Fruit fly (Drosophila melanogaster) Kc167 (cell line): ENCODE data around the gene CG46026.

Source experiments
- Myc ChIP-seq: fragments of >200 bp; optimal IDR thresholded peaks from 2 replicates; lab custom pipeline; 2017; ENCODE audit warnings: missing external identifiers
- Sin3A ChIP-seq: fragments of >200 bp; optimal IDR thresholded peaks from 2 replicates; lab custom pipeline; 2018; ENCODE audit warnings: missing external identifiers
- h ChIP-seq: fragments of >200 bp; optimal IDR thresholded peaks from 3 replicates; lab custom pipeline; 2018; ENCODE audit warnings: missing external identifiers
- insv ChIP-seq: fragments of >200 bp; optimal IDR thresholded peaks from 3 replicates; lab custom pipeline; 2018; ENCODE audit warnings: missing external identifiers
- psq ChIP-seq: fragments of >200 bp; optimal IDR thresholded peaks from 2 replicates; lab custom pipeline; 2017; ENCODE audit warnings: missing external identifiers
- ttk ChIP-seq: sonication (Bioruptor generic); optimal IDR thresholded peaks from 2 replicates; lab custom pipeline; 2017; ENCODE audit warnings: missing external identifiers

The CG46026 gene

dm6 chr3R:6306584-6306983 lies at the start of gene CG46026:
Gene CG46026 (plus strand): TSS chr3R:6306884.
- TF ChIP-seq Sin3A (lab: Kevin White, UChicago) (no peak), ttk (no peak), insv (lab: Kevin White, UChicago) (no peak), Myc (lab: Kevin White, UChicago) (no peak), psq (lab: Kevin White, UChicago) (no peak), h (lab: Kevin White, UChicago) (no peak)

DNA sequence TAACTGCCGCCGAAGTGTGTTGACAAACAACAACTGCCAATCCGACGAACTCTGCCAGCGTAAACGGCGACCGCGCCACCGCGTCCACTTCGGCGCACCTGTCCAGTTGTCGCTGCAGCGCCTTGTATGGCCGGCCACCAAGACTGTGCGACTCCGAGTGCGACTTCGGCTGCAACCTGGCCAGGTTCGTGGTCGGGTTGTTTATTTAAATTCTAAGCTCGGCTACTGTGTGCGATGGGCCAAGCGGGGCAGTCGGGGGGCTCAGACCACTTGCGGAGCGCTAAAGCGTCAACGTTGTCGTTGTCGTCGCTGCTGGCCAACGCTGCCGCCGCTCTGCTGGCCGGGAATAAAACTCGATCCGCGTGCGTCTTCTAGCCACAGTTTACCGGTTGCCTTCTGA lies 46.8 kb upstream of the CG46026 start, which contains the start of gene Osi9:
TSS of gene Osi9 (plus strand) at position 375 of the 400 bp plus-strand sequence.
- no peak for TF ChIP-seq Myc (lab: Kevin White, UChicago)
- no peak for TF ChIP-seq Sin3A (lab: Kevin White, UChicago)
- TF ChIP-seq h (lab: Kevin White, UChicago), result no peak
- TF ChIP-seq psq (lab: Kevin White, UChicago), result no peak
- TF ChIP-seq insv (lab: Kevin White, UChicago), result no peak
- TF ChIP-seq ttk, result no peak

DNA sequence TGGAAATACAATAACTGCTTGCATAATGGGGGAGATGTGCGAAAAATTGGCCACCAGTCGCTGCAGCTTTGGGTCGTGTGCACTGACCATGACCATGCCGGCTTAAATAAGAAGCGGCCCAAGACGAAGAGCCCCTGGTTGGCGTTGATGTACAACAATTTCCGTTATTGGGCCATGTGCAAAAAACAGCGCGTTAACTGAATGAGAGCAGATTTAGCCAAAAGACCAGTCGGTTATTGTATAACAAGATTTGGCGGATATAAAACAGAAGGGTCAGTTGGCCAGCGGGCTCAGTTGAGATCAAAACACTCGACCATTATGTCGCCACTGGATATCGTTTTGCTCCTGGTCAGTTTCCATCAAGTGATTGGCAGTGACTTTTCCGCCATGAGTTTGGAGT lies 43.0 kb upstream of the CG46026 start, which contains the start of gene Osi10a:
TSS of gene Osi10a (plus strand) at position 301 of the 400 bp plus-strand sequence.
- TF ChIP-seq h (lab: Kevin White, UChicago), result no peak
- no peak for TF ChIP-seq Sin3A (lab: Kevin White, UChicago)
- no peak for TF ChIP-seq Myc (lab: Kevin White, UChicago)
- TF ChIP-seq ttk, result no peak
- no peak for TF ChIP-seq psq (lab: Kevin White, UChicago)
- TF ChIP-seq insv (lab: Kevin White, UChicago), result no peak

DNA sequence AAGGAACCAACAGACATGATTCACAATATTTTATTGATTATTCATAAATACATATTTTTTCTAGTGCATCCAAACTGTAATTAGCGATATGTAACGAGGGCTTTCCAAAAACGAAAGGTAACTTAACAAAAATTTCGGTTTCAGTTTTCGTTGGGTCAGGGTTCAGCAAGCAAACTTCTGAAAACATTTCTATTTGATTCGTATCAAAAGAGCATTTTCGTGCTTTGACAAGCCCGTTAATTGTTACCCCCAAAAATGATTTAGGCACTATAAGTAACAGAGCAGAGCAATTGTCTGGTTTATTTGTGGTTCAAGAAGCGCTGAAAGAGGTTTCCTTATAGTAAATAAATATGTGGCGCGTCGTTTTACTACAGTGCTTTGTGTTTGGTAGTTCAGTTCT lies 40.8 kb upstream of the CG46026 start, which contains the start of gene Osi10b:
TSS of gene Osi10b (plus strand) at position 301 of the 400 bp plus-strand sequence.
- no peak for TF ChIP-seq insv (lab: Kevin White, UChicago)
- TF ChIP-seq h (lab: Kevin White, UChicago), result no peak
- TF ChIP-seq Sin3A (lab: Kevin White, UChicago), result no peak
- TF ChIP-seq Myc (lab: Kevin White, UChicago), result no peak
- no peak for TF ChIP-seq psq (lab: Kevin White, UChicago)
- TF ChIP-seq ttk, result no peak

DNA sequence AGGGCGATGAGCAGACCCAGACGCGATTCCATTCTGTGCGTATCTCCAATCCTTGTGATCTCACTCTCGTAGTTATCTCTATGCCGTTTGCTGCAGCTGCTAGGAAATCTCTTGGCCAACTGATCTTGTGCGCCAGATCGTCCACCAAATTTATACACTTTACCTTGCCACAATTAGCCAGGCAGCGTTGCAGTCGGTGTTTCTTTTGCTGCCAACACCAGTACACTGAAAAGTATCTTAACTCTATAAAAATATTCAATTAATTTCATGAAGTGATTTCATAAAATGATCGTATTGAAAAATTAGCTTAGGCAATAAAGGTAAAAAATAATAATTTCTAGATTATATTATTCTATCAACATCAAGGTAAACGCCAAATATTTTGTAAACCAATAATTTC lies 38.0 kb upstream of the CG46026 start, which contains the start of gene Osi11:
TSS of gene Osi11 (minus strand) at position 101 of the 400 bp plus-strand sequence.
- no peak for TF ChIP-seq insv (lab: Kevin White, UChicago)

DNA sequence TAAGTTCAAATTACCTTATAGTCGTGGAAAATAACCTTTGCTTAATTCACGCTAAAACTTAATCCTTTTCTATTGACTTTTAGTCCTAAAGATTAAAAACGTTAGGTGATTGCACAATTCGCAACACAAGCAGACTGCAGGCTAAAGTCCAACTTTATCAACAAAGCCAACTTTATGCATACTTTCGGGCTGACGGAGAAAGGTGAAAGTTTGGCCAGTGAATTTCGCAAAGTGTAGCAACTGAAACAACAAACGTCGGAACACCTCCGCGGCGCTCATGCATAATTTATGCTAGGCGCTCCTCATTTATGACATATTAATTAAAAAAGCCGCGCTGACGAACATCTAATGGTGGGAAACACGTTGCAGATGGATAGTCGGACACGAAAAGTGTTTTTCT lies 36.7 kb upstream of the CG46026 start:
- TF ChIP-seq Myc (lab: Kevin White, UChicago) (no peak), h (lab: Kevin White, UChicago) (no peak), ttk (no peak), insv (lab: Kevin White, UChicago) (no peak), Sin3A (lab: Kevin White, UChicago) (no peak), psq (lab: Kevin White, UChicago) (no peak)

DNA sequence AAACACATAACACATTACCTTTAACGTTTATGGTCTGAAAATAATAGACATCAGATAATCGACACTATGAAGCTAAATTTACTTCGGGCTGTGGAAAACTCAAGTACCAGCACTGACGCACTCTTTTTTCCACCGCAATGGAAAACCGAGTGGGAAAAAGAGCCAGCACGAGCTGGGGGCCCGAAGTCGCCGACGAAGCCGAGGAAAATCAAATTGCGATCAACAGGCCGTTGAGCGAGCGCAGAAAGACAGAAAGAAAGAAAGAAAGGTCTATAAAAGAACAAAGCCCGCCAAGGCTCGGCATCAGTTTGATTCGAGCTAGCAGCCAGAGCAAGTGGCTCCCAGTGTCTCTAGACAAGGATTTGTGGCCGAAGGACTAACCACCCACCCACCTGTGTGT lies 28.5 kb upstream of the CG46026 start, which contains the start of gene Osi12:
TSS of gene Osi12 (plus strand) at position 301 of the 400 bp plus-strand sequence.
- no peak for TF ChIP-seq psq (lab: Kevin White, UChicago)
- TF ChIP-seq Myc (lab: Kevin White, UChicago), result no peak

dm6 chr3R:6285100-6285499 lies 21.6 kb upstream of the CG46026 start, which contains the start of gene CG15597:
Gene CG15597 (minus strand): TSS chr3R:6285200.
- TF ChIP-seq psq (lab: Kevin White, UChicago) (no peak), h (lab: Kevin White, UChicago) (no peak), insv (lab: Kevin White, UChicago) (no peak), ttk (no peak), Myc (lab: Kevin White, UChicago) (no peak), Sin3A (lab: Kevin White, UChicago) (no peak)

dm6 chr3R:6287433-6287832 lies 19.3 kb upstream of the CG46026 start, which contains the start of gene CG15594:
Gene CG15594 (plus strand): TSS chr3R:6287733.
- TF ChIP-seq h (lab: Kevin White, UChicago) (no peak), Myc (lab: Kevin White, UChicago) (no peak), insv (lab: Kevin White, UChicago) (no peak), ttk (no peak), Sin3A (lab: Kevin White, UChicago) (no peak), psq (lab: Kevin White, UChicago) (no peak)

DNA sequence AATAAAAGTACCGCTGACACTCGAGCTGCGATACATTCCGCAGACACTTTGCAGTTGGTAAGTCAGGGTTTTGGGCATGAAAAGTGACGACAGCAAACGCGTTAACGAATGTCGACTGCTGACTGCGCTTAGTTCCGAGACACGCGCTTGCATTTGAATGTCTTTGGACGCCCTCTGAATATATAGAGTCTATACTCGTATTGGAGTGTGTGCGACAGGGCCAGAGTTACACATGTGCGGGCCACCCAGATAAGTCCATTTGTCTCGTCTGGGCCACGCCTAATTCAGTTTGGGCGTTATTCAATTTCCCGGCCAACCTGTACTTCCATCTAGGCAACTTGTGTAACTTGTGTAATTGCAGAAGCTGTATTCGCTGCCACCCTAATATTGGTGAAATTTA lies 16.4 kb upstream of the CG46026 start:
- TF ChIP-seq Myc (lab: Kevin White, UChicago) (no peak), h (lab: Kevin White, UChicago) (no peak), Sin3A (lab: Kevin White, UChicago) (no peak), ttk (no peak), psq (lab: Kevin White, UChicago) (no peak), insv (lab: Kevin White, UChicago) (no peak)

DNA sequence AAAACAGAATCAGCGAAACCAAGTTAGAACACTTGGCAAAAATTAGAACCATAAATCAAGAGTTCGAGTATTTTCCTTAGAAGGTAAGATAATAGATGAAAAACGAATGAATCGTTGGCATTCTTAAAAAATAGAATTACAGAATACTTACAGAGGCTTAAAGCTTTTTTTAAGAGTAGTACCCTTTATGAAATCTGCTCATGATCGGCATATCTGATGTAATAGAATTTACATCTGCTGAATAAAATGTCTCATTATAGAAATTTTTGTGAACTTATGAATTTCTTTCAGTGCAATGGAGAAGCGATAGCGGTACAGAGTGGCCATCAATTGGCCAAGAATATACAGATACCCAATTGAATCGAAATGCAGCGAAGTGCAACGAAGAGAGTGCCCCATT lies 15.2 kb upstream of the CG46026 start, which contains the start of gene Osi13:
TSS of gene Osi13 (plus strand) at position 301 of the 400 bp plus-strand sequence.
- TF ChIP-seq ttk, result no peak
- no peak for TF ChIP-seq Sin3A (lab: Kevin White, UChicago)
- TF ChIP-seq h (lab: Kevin White, UChicago), result no peak
- TF ChIP-seq insv (lab: Kevin White, UChicago), result no peak
- no peak for TF ChIP-seq psq (lab: Kevin White, UChicago)
- no peak for TF ChIP-seq Myc (lab: Kevin White, UChicago)

DNA sequence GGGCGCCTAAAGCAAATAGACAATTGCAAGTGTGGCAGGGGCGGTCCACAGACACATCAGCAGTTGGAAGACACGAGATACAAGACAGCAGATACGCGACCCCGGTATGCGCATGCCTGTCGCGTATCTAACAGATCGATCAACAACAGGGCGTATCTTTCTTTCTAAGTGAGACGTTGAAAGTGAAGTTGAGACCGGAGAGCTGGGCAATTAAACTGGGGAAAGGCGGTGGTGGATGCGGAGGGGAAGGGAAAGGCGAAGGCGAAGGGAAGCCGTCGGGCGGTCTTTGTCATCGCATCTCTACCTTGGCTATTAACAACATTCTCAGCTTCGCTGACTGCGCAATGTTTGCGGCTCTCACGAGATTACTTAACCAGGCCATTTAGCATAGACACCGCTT lies 12.6 kb upstream of the CG46026 start:
- TF ChIP-seq ttk (no peak), Sin3A (lab: Kevin White, UChicago) (no peak), insv (lab: Kevin White, UChicago) (no peak), Myc (lab: Kevin White, UChicago) (no peak), h (lab: Kevin White, UChicago) (no peak), psq (lab: Kevin White, UChicago) (no peak)
